Worm (Caenorhabditis elegans) whole organism, L3 larva: ENCODE measurements around the gene Y38F1A.1.

Experiments
- ZK546.5 ChIP-seq: sonication (generic microtip); optimal IDR thresholded peaks from 2 replicates; lab custom pipeline; 2017; ENCODE audit warnings: missing biosample characterization, missing genetic modification characterization
- aly-2 ChIP-seq: fragments of 150-350 bp; optimal IDR thresholded peaks from 2 replicates; lab custom pipeline; 2014; ENCODE audit warnings: missing biosample characterization, missing genetic modification characterization
- ama-1 ChIP-seq: fragments of 150-350 bp; optimal IDR thresholded peaks from 2 replicates; lab custom pipeline; 2018
- ceh-16 ChIP-seq: sonication (generic microtip); optimal IDR thresholded peaks from 2 replicates; lab custom pipeline; 2017; ENCODE audit warnings: missing biosample characterization, missing genetic modification characterization
- ceh-82 ChIP-seq: fragments of 150-350 bp; optimal IDR thresholded peaks from 2 replicates; lab custom pipeline; 2014; ENCODE audit warnings: missing biosample characterization, missing genetic modification characterization
- ceh-9 ChIP-seq: sonication (generic microtip); optimal IDR thresholded peaks from 2 replicates; lab custom pipeline; 2018; ENCODE audit warnings: missing biosample characterization, missing genetic modification characterization
- daf-12 ChIP-seq: fragments of 150-350 bp; optimal IDR thresholded peaks from 2 replicates; lab custom pipeline; 2014; ENCODE audit warnings: missing biosample characterization, missing genetic modification reagents, missing genetic modification characterization
- egl-27 ChIP-seq: sonication (generic microtip); optimal IDR thresholded peaks from 4 replicates; lab custom pipeline; 2017; ENCODE audit warnings: missing biosample characterization, missing genetic modification reagents, missing genetic modification characterization
- egl-5 ChIP-seq: fragments of 150-350 bp; optimal IDR thresholded peaks from 2 replicates; lab custom pipeline; 2017; ENCODE audit warnings: missing biosample characterization, missing genetic modification reagents, missing genetic modification characterization, inconsistent platforms
- elt-1 ChIP-seq: fragments of 150-350 bp; optimal IDR thresholded peaks from 2 replicates; lab custom pipeline; 2014; ENCODE audit warnings: missing biosample characterization, missing genetic modification characterization
- elt-2 ChIP-seq: sonication (generic microtip); optimal IDR thresholded peaks from 2 replicates; lab custom pipeline; 2016; ENCODE audit warnings: missing genetic modification reagents, mild to moderate bottlenecking, missing genetic modification characterization, missing compliant biosample characterization
- elt-3 ChIP-seq, 3 experiments: fragments of 150-350 bp in 1 of 3; sonication (generic microtip) in 2 of 3; optimal IDR thresholded peaks; 2 replicates in 2 of 3; 4 replicates in 1 of 3; lab custom pipeline; 2014 to 2017; ENCODE audit warnings: missing biosample characterization in 3 of 3, missing genetic modification characterization in 3 of 3
- fkh-2 ChIP-seq: fragments of 150-350 bp; optimal IDR thresholded peaks from 2 replicates; lab custom pipeline; 2014; ENCODE audit warnings: missing biosample characterization, missing genetic modification reagents, missing genetic modification characterization
- fos-1 ChIP-seq: fragments of 150-350 bp; optimal IDR thresholded peaks from 2 replicates; lab custom pipeline; 2014; ENCODE audit warnings: missing biosample characterization, missing genetic modification characterization
- jun-1 ChIP-seq: fragments of 150-350 bp; optimal IDR thresholded peaks from 2 replicates; lab custom pipeline; 2014; ENCODE audit warnings: missing biosample characterization, missing genetic modification reagents, missing genetic modification characterization
- lin-15B ChIP-seq: fragments of 150-350 bp; optimal IDR thresholded peaks from 2 replicates; lab custom pipeline; 2014; ENCODE audit warnings: missing biosample characterization, missing genetic modification characterization
- lin-39 ChIP-seq: fragments of 150-350 bp; optimal IDR thresholded peaks from 2 replicates; lab custom pipeline; 2018; ENCODE audit warnings: missing biosample characterization, missing genetic modification reagents, missing genetic modification characterization
- lsy-12 ChIP-seq: sonication (generic microtip); optimal IDR thresholded peaks from 2 replicates; lab custom pipeline; 2016; ENCODE audit warnings: mild to moderate bottlenecking, missing genetic modification characterization, missing compliant biosample characterization
- mml-1 ChIP-seq: fragments of 150-350 bp; sonication (generic microtip); optimal IDR thresholded peaks from 3 replicates; lab custom pipeline; 2014; ENCODE audit warnings: missing biosample characterization, missing genetic modification characterization
- nhr-11 ChIP-seq: fragments of 150-350 bp; optimal IDR thresholded peaks from 2 replicates; lab custom pipeline; 2014; ENCODE audit warnings: missing biosample characterization, missing genetic modification characterization
- nhr-23 ChIP-seq: fragments of 150-350 bp; optimal IDR thresholded peaks from 2 replicates; lab custom pipeline; 2014; ENCODE audit warnings: missing biosample characterization, missing genetic modification reagents, missing genetic modification characterization
- nhr-237 ChIP-seq: fragments of 150-350 bp; optimal IDR thresholded peaks from 2 replicates; lab custom pipeline; 2014; ENCODE audit warnings: missing biosample characterization, missing genetic modification characterization
- nhr-25 ChIP-seq: sonication (generic microtip); optimal IDR thresholded peaks from 2 replicates; lab custom pipeline; 2017; ENCODE audit warnings: missing biosample characterization, missing genetic modification characterization
- nhr-28 ChIP-seq: fragments of 150-350 bp; optimal IDR thresholded peaks from 2 replicates; lab custom pipeline; 2014; ENCODE audit warnings: missing biosample characterization, missing genetic modification characterization
- nhr-43 ChIP-seq: sonication (generic microtip); optimal IDR thresholded peaks from 2 replicates; lab custom pipeline; 2016; ENCODE audit warnings: mild to moderate bottlenecking, missing genetic modification characterization, missing compliant biosample characterization; ENCODE audit not compliant: poor library complexity, severe bottlenecking
- nhr-67 ChIP-seq: fragments of 150-350 bp; optimal IDR thresholded peaks from 2 replicates; lab custom pipeline; 2014; ENCODE audit warnings: missing biosample characterization, missing genetic modification characterization
- nhr-76 ChIP-seq: fragments of 150-350 bp; sonication (generic microtip); optimal IDR thresholded peaks from 5 replicates; lab custom pipeline; 2014; ENCODE audit warnings: missing biosample characterization, missing genetic modification characterization
- nhr-77 ChIP-seq: fragments of 150-350 bp; optimal IDR thresholded peaks from 2 replicates; lab custom pipeline; 2014; ENCODE audit warnings: missing biosample characterization, missing genetic modification characterization
- pqm-1 ChIP-seq: fragments of 150-350 bp; optimal IDR thresholded peaks from 2 replicates; lab custom pipeline; 2017; ENCODE audit warnings: missing biosample characterization, missing genetic modification characterization, inconsistent platforms
- sea-2 ChIP-seq: fragments of 150-350 bp; sonication (generic microtip); optimal IDR thresholded peaks from 4 replicates; lab custom pipeline; 2014; ENCODE audit warnings: missing biosample characterization, missing genetic modification reagents, missing genetic modification characterization
- skn-1 ChIP-seq: fragments of 150-350 bp; optimal IDR thresholded peaks from 2 replicates; lab custom pipeline; 2014; ENCODE audit warnings: missing biosample characterization, missing genetic modification characterization
- snpc-4 ChIP-seq: fragments of 150-350 bp; optimal IDR thresholded peaks from 2 replicates; lab custom pipeline; 2014; ENCODE audit warnings: missing biosample characterization, missing genetic modification characterization
- unc-39 ChIP-seq: sonication (generic microtip); optimal IDR thresholded peaks from 4 replicates; lab custom pipeline; 2017; ENCODE audit warnings: missing biosample characterization, missing genetic modification characterization
- unc-62 ChIP-seq: fragments of 150-350 bp; sonication (generic microtip); optimal IDR thresholded peaks from 4 replicates; lab custom pipeline; 2014; ENCODE audit warnings: missing biosample characterization, missing genetic modification reagents, missing genetic modification characterization
- zag-1 ChIP-seq: fragments of 150-350 bp; optimal IDR thresholded peaks from 2 replicates; lab custom pipeline; 2014; ENCODE audit warnings: missing biosample characterization, missing genetic modification characterization
- ztf-11 ChIP-seq: fragments of 150-350 bp; optimal IDR thresholded peaks from 2 replicates; lab custom pipeline; 2014; ENCODE audit warnings: missing biosample characterization, missing genetic modification characterization
- ztf-4 ChIP-seq: fragments of 150-350 bp; optimal IDR thresholded peaks from 2 replicates; lab custom pipeline; 2014; ENCODE audit warnings: missing biosample characterization, missing genetic modification characterization

Y38F1A.1 gene

ce11 chrII:12942496-12942895, 12.1 kb downstream of the Y38F1A.1 start:
- TF ChIP-seq lin-15B (tag; lab: Kevin White, UChicago) (no peak), unc-62 (no peak), jun-1 (tag; lab: Kevin White, UChicago) (no peak), ceh-9 (no peak), nhr-28 (tag; lab: Kevin White, UChicago) (no peak), daf-12 (no peak), ceh-16 (tag; lab: Kevin White, UChicago) (no peak), elt-3 (tag; optimal IDR thresholded peaks at IDR 0.05; lab: Kevin White, UChicago) (peak; percentile 51 to 85 (median 83)), nhr-11 (tag; lab: Kevin White, UChicago) (no peak), lin-39 (tag; lab: Kevin White, UChicago) (no peak), mml-1 (tag; lab: Kevin White, UChicago) (no peak), unc-39 (tag; lab: Kevin White, UChicago) (no peak), pqm-1 (tag; lab: Kevin White, UChicago) (no peak), elt-1 (tag; lab: Kevin White, UChicago) (no peak), nhr-237 (tag; lab: Kevin White, UChicago) (no peak), zag-1 (no peak), nhr-23 (tag; lab: Kevin White, UChicago) (peak; percentile 45), nhr-43 (peak; percentile 68), nhr-77 (tag; lab: Kevin White, UChicago) (no peak)

- no peak for TF ChIP-seq nhr-11 (tag; lab: Kevin White, UChicago)
- TF ChIP-seq nhr-77 (tag; lab: Kevin White, UChicago), result no peak
- TF ChIP-seq fos-1 (tag; lab: Kevin White, UChicago), result no peak
- no peak for TF ChIP-seq nhr-67 (tag; lab: Kevin White, UChicago)
- no peak for TF ChIP-seq nhr-237 (tag; lab: Kevin White, UChicago)
- no peak for TF ChIP-seq pqm-1 (tag; lab: Kevin White, UChicago)
- no peak for TF ChIP-seq ceh-16 (tag; lab: Kevin White, UChicago)
- no peak for TF ChIP-seq egl-27 (tag; lab: Kevin White, UChicago)
- TF ChIP-seq elt-1 (tag; lab: Kevin White, UChicago), result no peak
- no peak for TF ChIP-seq sea-2 (GFP tag; lab: Kevin White, UChicago)
- TF ChIP-seq fkh-2 (tag; lab: Kevin White, UChicago), result no peak
Measured at ce11 chrII:12939801-12940200, 14.8 kb downstream of the Y38F1A.1 start, which contains the start of gene arrd-10. TSS of gene arrd-10 (plus strand) at chrII:12940101.

- no peak for TF ChIP-seq ceh-16 (tag; lab: Kevin White, UChicago)
- peak; percentile 32 for TF ChIP-seq nhr-23 (tag; lab: Kevin White, UChicago)
- TF ChIP-seq nhr-76 (tag; lab: Kevin White, UChicago), result no peak
- no peak for TF ChIP-seq ceh-82 (tag; lab: Kevin White, UChicago)
- no peak for TF ChIP-seq ZK546.5 (tag; lab: Kevin White, UChicago)
- TF ChIP-seq egl-5 (tag; lab: Kevin White, UChicago), result no peak
- no peak for TF ChIP-seq fkh-2 (tag; lab: Kevin White, UChicago)
- TF ChIP-seq ama-1, result no peak
- TF ChIP-seq ztf-4 (tag; lab: Kevin White, UChicago), result no peak
- TF ChIP-seq sea-2 (GFP tag; lab: Kevin White, UChicago), result no peak
- no peak for TF ChIP-seq zag-1
- TF ChIP-seq elt-2 (tag; lab: Kevin White, UChicago), result no peak
- peak in 1 of 3 experiments; percentile 25 for TF ChIP-seq elt-3 (tag; optimal IDR thresholded peaks at IDR 0.05; lab: Kevin White, UChicago)
- TF ChIP-seq nhr-25 (tag; lab: Kevin White, UChicago), result peak; percentile 24
- no peak for TF ChIP-seq aly-2 (tag; lab: Kevin White, UChicago)
Measured at ce11 chrII:12939161-12939560, 15.4 kb downstream of the Y38F1A.1 start.

ce11 chrII:12935259-12935658, 19.3 kb downstream of the Y38F1A.1 start, which contains the start of gene lips-9:
TSS of gene lips-9 (minus strand) at chrII:12935359.
- no peak for TF ChIP-seq nhr-237 (tag; lab: Kevin White, UChicago)
- TF ChIP-seq jun-1 (tag; lab: Kevin White, UChicago), result no peak
- TF ChIP-seq ztf-11 (tag; lab: Kevin White, UChicago), result no peak
- TF ChIP-seq elt-3 (tag; optimal IDR thresholded peaks at IDR 0.05; lab: Kevin White, UChicago), result no peak
- no peak for TF ChIP-seq lsy-12
- no peak for TF ChIP-seq ceh-9
- no peak for TF ChIP-seq daf-12
- TF ChIP-seq snpc-4, result no peak
- TF ChIP-seq ZK546.5 (tag; lab: Kevin White, UChicago), result no peak
- no peak for TF ChIP-seq ztf-4 (tag; lab: Kevin White, UChicago)
- TF ChIP-seq lin-39 (tag; lab: Kevin White, UChicago), result no peak
- no peak for TF ChIP-seq nhr-43
- no peak for TF ChIP-seq skn-1 (tag; lab: Kevin White, UChicago)
- TF ChIP-seq ceh-16 (tag; lab: Kevin White, UChicago), result no peak
- TF ChIP-seq, all 47 proteins: peak for 0
